Fruit fly (Drosophila melanogaster): ENCODE data around the gene CG14260.
A peak's percentile ranks its signal among the peaks of the same experiment; 100 is the strongest.

Gene CG14260

DNA sequence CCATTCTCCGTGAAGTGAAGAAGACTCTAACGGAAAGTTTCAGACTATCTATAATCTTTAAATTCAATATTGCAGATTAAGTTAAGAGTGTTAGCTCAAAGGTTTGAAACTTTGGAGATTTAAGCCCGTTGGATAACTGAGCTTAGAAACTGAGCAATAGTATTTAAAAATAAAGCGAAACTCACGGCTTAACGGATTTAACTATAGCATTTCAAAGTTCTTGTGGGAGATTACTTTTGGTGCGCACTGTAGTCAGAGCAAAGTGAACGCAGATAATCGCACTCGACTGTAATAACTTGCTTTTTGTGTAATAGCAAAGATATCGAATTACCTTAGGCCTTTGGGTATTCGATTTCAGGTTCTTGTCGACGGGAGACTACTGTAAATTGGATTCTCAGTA, 17.0 kb downstream of the CG14260 start, which contains the start of gene mrt (continued):
- TF ChIP-seq so (GFP tag; IDR thresholded peaks at IDR 0.05) (0 out of 3 replicates have a peak, but pooled peaks have one; percentile 44), fd102C (GFP tag; optimal IDR thresholded peaks at IDR 0.05) (no peak), lmd (GFP tag; IDR thresholded peaks at IDR 0.05) (peak; percentile 69), nerfin-2 (GFP tag; IDR thresholded peaks at IDR 0.05; ENCODE audit: partially characterized antibody) (no peak), zf30C (GFP tag; optimal IDR thresholded peaks at IDR 0.05) (no peak), CG13424 (tag; optimal IDR thresholded peaks at IDR 0.05) (peak; percentile 43), Myb (GFP tag; optimal IDR thresholded peaks at IDR 0.05) (peak; percentile 48), trem (tag; optimal IDR thresholded peaks at IDR 0.05) (peak; percentile 21), scrt (GFP tag; optimal IDR thresholded peaks at IDR 0.05) (peak; percentile 42), CG6683 (GFP tag; optimal IDR thresholded peaks at IDR 0.05) (no peak), Lim3 (GFP tag; IDR thresholded peaks at IDR 0.05) (no peak), zen2 (GFP tag; IDR thresholded peaks at IDR 0.05; ENCODE audit: partially characterized antibody) (no peak), CG4820 (GFP tag; optimal IDR thresholded peaks at IDR 0.05) (peak; percentile 14), CG15269 (tag; optimal IDR thresholded peaks at IDR 0.05) (peak; percentile 70), wdn (GFP tag; IDR thresholded peaks at IDR 0.05) (0 out of 2 replicates have a peak, but pooled peaks have one; percentile 6), Deaf1 (tag; optimal IDR thresholded peaks at IDR 0.05) (no peak), stc (GFP tag; IDR thresholded peaks at IDR 0.05) (no peak), CG18262 (tag; optimal IDR thresholded peaks at IDR 0.05) (peak; percentile 34), CG3065 (GFP tag; optimal IDR thresholded peaks at IDR 0.05) (no peak), CG11093 (GFP tag; IDR thresholded peaks at IDR 0.05) (no peak), lbe (GFP tag; optimal IDR thresholded peaks at IDR 0.05) (no peak), CG7271 (tag; optimal IDR thresholded peaks at IDR 0.05) (no peak), ken (GFP tag; IDR thresholded peaks at IDR 0.05) (no peak), emc (GFP tag; optimal IDR thresholded peaks at IDR 0.05) (no peak), sc (optimal IDR thresholded peaks at IDR 0.05) (no peak), sc (GFP tag; optimal IDR thresholded peaks at IDR 0.05) (no peak), BEAF-32 (GFP tag; optimal IDR thresholded peaks at IDR 0.05) (no peak), Oli (tag; optimal IDR thresholded peaks at IDR 0.05) (peak; percentile 35), Adf1 (GFP tag; IDR thresholded peaks at IDR 0.05) (no peak), usp (GFP tag; optimal IDR thresholded peaks at IDR 0.05) (no peak), lov (optimal IDR thresholded peaks at IDR 0.05) (no peak), lov (GFP tag; IDR thresholded peaks at IDR 0.05) (no peak), HmgD (GFP tag; optimal IDR thresholded peaks at IDR 0.05) (no peak), Ada2b (GFP tag; IDR thresholded peaks at IDR 0.05) (0 out of 2 replicates have a peak, but pooled peaks have one; percentile 6), CG4730 (GFP tag; IDR thresholded peaks at IDR 0.05) (peak; percentile 52), tup (GFP tag; optimal IDR thresholded peaks at IDR 0.05) (no peak), pho (GFP tag; optimal IDR thresholded peaks at IDR 0.05) (peak; percentile 52), vfl (GFP tag; optimal IDR thresholded peaks at IDR 0.05) (peak; percentile 24), sd (tag; optimal IDR thresholded peaks at IDR 0.05) (no peak), crc (GFP tag; optimal IDR thresholded peaks at IDR 0.05) (peak; percentile 67), org-1 (GFP tag; optimal IDR thresholded peaks at IDR 0.05) (peak; percentile 43), CG10267 (tag; optimal IDR thresholded peaks at IDR 0.05) (peak; percentile 15), slou (GFP tag; optimal IDR thresholded peaks at IDR 0.05) (no peak), Max (GFP tag; optimal IDR thresholded peaks at IDR 0.05) (peak; percentile 34), Neu2 (GFP tag; optimal IDR thresholded peaks at IDR 0.05; ENCODE audit: borderline replicate concordance) (no peak), corto (GFP tag; optimal IDR thresholded peaks at IDR 0.05) (no peak), jigr1 (GFP tag; IDR thresholded peaks at IDR 0.05) (no peak), crol (GFP tag; IDR thresholded peaks at IDR 0.05) (no peak), seq (GFP tag; IDR thresholded peaks at IDR 0.05) (0 out of 2 replicates have a peak, but pooled peaks have one; percentile 33), CG18599 (GFP tag; optimal IDR thresholded peaks at IDR 0.05) (peak; percentile 55), D19A (tag; optimal IDR thresholded peaks at IDR 0.05) (peak; percentile 30), luna (GFP tag; optimal IDR thresholded peaks at IDR 0.05) (no peak)
